Worm (Caenorhabditis elegans): Measurements from ENCODE around the gene T23F11.11.

- TF ChIP-seq ceh-13 (GFP tag; optimal IDR thresholded peaks at IDR 0.05) (no peak), hnd-1 (tag; optimal IDR thresholded peaks at IDR 0.05) (no peak), ama-1 (optimal IDR thresholded peaks at IDR 0.05) (no peak), ceh-36 (tag; optimal IDR thresholded peaks at IDR 0.05) (no peak), B0310.2 (tag; optimal IDR thresholded peaks at IDR 0.05) (no peak), flt-1 (GFP tag; IDR thresholded peaks at IDR 0.05) (no peak), scrt-1 (GFP tag; IDR thresholded peaks at IDR 0.05) (no peak), hmg-4 (GFP tag; optimal IDR thresholded peaks at IDR 0.05) (no peak), tbx-11 (GFP tag; IDR thresholded peaks at IDR 0.05) (no peak), hmbx-1 (tag; optimal IDR thresholded peaks at IDR 0.05) (no peak)
These were observed 16.0 kb downstream of the T23F11.11 start, which contains the start of gene T23F11.2 for ce11 chrIII:4655402-4655801.
